Worm (Caenorhabditis elegans): ENCODE measurements around the gene egl-10.

DNA sequence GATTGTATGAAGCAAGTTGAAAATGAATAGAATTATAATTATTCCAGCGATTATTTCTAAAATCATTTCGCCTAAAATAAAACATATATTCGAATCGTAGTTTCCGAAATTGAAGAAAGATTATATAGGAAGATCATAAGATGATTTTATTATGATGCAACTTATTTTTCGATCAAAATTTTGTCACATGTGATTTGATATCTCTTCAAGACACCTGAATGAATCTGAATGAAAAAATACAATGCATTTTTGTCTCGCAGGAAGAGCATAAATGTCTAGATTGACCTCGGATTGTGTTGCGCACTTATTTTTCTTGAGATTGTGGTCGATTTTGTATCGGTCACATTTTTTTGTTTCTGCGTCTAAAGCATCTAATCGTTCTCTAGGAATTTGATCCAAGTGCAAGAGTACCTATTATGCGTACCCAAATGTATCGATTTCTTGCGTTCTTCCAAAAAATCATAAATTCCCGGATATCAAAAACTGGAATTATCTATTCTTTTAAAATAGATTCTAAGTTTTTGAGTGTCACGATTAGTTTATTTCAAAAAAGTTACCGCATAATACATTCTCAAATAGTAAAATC is 52.3 kb downstream of the egl-10 start, which contains the start of gene hrg-2:
- TF ChIP-seq mdl-1 (tag; optimal IDR thresholded peaks at IDR 0.05) = no peak
- TF ChIP-seq lsy-2 (tag; optimal IDR thresholded peaks at IDR 0.05) = peak in 1 of 2 experiments; percentile 12

All from whole organism, L2 larva.